Fruit fly (Drosophila melanogaster): Measurements from ENCODE around the gene Glut1.

DNA sequence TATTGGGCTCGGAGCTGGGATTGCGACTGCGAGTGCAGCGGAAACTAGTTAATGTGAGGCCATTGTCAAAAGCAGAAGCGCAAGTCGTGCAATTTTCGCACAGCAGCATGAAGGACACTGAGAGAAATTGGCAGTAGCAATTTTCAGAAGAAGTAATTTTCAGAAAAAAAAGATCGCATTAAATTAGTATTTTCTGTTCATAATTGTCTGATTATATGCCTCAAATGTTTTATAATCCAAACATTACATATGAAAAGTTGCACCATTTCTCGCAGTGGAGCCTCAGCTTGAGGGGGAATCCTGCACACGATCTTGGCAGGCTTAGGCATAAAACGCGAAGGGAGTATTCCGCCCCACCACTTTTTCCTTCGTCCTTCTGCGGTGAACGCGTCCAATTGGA is 9.5 kb upstream of the Glut1 start:
- TF ChIP-seq CG7368 (GFP tag; optimal IDR thresholded peaks at IDR 0.05) = peak; percentile 47
- peak; percentile 61 for TF ChIP-seq topi (GFP tag; optimal IDR thresholded peaks at IDR 0.05)
- TF ChIP-seq CG10669 (GFP tag; optimal IDR thresholded peaks at IDR 0.05) = peak; percentile 59
- TF ChIP-seq CG9139 (GFP tag; optimal IDR thresholded peaks at IDR 0.05) = no peak
- peak; percentile 62 for TF ChIP-seq Sox102F (GFP tag; optimal IDR thresholded peaks at IDR 0.05)
- peak; percentile 23 for TF ChIP-seq CG11902 (GFP tag; optimal IDR thresholded peaks at IDR 0.05)
- no peak for TF ChIP-seq dac (GFP tag; optimal IDR thresholded peaks at IDR 0.05)
- TF ChIP-seq Lpt (GFP tag; optimal IDR thresholded peaks at IDR 0.05) = no peak

All from whole organism, prepupa.